Fruit fly (Drosophila melanogaster): ENCODE data around the gene CG32240.

The CG32240 gene

dm6 chr3L:4406653-4407257, 25.3 kb upstream of the CG32240 start, which contains the start of gene TP53INP (continued):
- TF ChIP-seq CG5180 (GFP tag; optimal IDR thresholded peaks at IDR 0.05) (peak; percentile 80), gce (GFP tag; IDR thresholded peaks at IDR 0.05) (no peak), kay (GFP tag; optimal IDR thresholded peaks at IDR 0.05) (peak; percentile 72), Dfd (GFP tag; optimal IDR thresholded peaks at IDR 0.05) (no peak), sug (tag; optimal IDR thresholded peaks at IDR 0.05) (peak; percentile 87), seq (GFP tag; IDR thresholded peaks at IDR 0.05) (peak; percentile 74; the same call in 1 of the 2 replicates), Fer2 (tag; optimal IDR thresholded peaks at IDR 0.05) (peak; percentile 59), PHDP (tag; optimal IDR thresholded peaks at IDR 0.05) (peak; percentile 88), CG2199 (GFP tag; IDR thresholded peaks at IDR 0.05) (0 out of 3 replicates have a peak, but pooled peaks have one; percentile 43), Hr51 (GFP tag; optimal IDR thresholded peaks at IDR 0.05) (peak; percentile 62 to 94), pan (optimal IDR thresholded peaks at IDR 0.05) (no peak), pan (GFP tag; optimal IDR thresholded peaks at IDR 0.05 in 1 of 2, IDR thresholded peaks at IDR 0.05 in 1 of 2) (no peak), CG8290 (GFP tag; optimal IDR thresholded peaks at IDR 0.05) (peak; percentile 65), CG8290 (tag; optimal IDR thresholded peaks at IDR 0.05) (peak; percentile 24 to 64), bigmax (GFP tag; optimal IDR thresholded peaks at IDR 0.05) (no peak), emc (GFP tag; optimal IDR thresholded peaks at IDR 0.05) (peak; percentile 30), CG2129 (GFP tag; IDR thresholded peaks at IDR 0.05; ENCODE audit: partially characterized antibody) (no peak), mam (GFP tag; optimal IDR thresholded peaks at IDR 0.05) (peak; percentile 50), her (GFP tag; optimal IDR thresholded peaks at IDR 0.05) (peak; percentile 74), CG31441 (GFP tag; IDR thresholded peaks at IDR 0.05) (peak; percentile 86), CG32532 (GFP tag; IDR thresholded peaks at IDR 0.05) (peak; percentile 74), eve (GFP tag; optimal IDR thresholded peaks at IDR 0.05) (peak in 1 of 2 experiments; percentile 88), nerfin-1 (tag; optimal IDR thresholded peaks at IDR 0.05) (peak; percentile 82), Tbp (GFP tag; optimal IDR thresholded peaks at IDR 0.05) (no peak)

- no peak for TF ChIP-seq org-1 (GFP tag; optimal IDR thresholded peaks at IDR 0.05)
- TF ChIP-seq tap (tag; optimal IDR thresholded peaks at IDR 0.05), result no peak
- TF ChIP-seq eve (GFP tag; optimal IDR thresholded peaks at IDR 0.05), result peak in 1 of 2 experiments; percentile 43
- no peak for TF ChIP-seq shn (GFP tag; optimal IDR thresholded peaks at IDR 0.05)
- no peak for TF ChIP-seq Ada2b (GFP tag; IDR thresholded peaks at IDR 0.05)
- TF ChIP-seq CG10267 (tag; optimal IDR thresholded peaks at IDR 0.05), result no peak
- no peak for TF ChIP-seq CG10654 (GFP tag; optimal IDR thresholded peaks at IDR 0.05)
- no peak for TF ChIP-seq Myb (GFP tag; optimal IDR thresholded peaks at IDR 0.05)
- no peak for TF ChIP-seq CG1832 (GFP tag; optimal IDR thresholded peaks at IDR 0.05)
- no peak for TF ChIP-seq tin (GFP tag; optimal IDR thresholded peaks at IDR 0.05)
- peak; percentile 61 for TF ChIP-seq CG16813 (GFP tag; IDR thresholded peaks at IDR 0.05; ENCODE audit: partially characterized antibody)
- no peak for TF ChIP-seq CG10321 (GFP tag; IDR thresholded peaks at IDR 0.05)
- peak; percentile 50; the same call in 1 of the 3 replicates for TF ChIP-seq Doc3 (GFP tag; IDR thresholded peaks at IDR 0.05; ENCODE audit: partially characterized antibody)
- TF ChIP-seq pho (GFP tag; optimal IDR thresholded peaks at IDR 0.05), result no peak
- TF ChIP-seq luna (GFP tag; optimal IDR thresholded peaks at IDR 0.05), result no peak
- TF ChIP-seq wdn (GFP tag; IDR thresholded peaks at IDR 0.05), result no peak
- TF ChIP-seq Doc2 (GFP tag; IDR thresholded peaks at IDR 0.05), result no peak
- no peak for TF ChIP-seq D19A (tag; optimal IDR thresholded peaks at IDR 0.05)
- no peak for TF ChIP-seq chinmo (GFP tag; IDR thresholded peaks at IDR 0.05; ENCODE audit: partially characterized antibody)
- no peak for TF ChIP-seq pfk (GFP tag; optimal IDR thresholded peaks at IDR 0.05)
- TF ChIP-seq Sox100B (GFP tag; optimal IDR thresholded peaks at IDR 0.05), result no peak
- no peak for TF ChIP-seq maf-S (GFP tag; optimal IDR thresholded peaks at IDR 0.05)
- TF ChIP-seq MBD-R2 (GFP tag; IDR thresholded peaks at IDR 0.05), result 0 out of 2 replicates have a peak, but pooled peaks have one; percentile 33
- no peak for TF ChIP-seq Sry-β (GFP tag; optimal IDR thresholded peaks at IDR 0.05)
- TF ChIP-seq CG15696 (tag; optimal IDR thresholded peaks at IDR 0.05), result no peak
- TF ChIP-seq CTCF (GFP tag; optimal IDR thresholded peaks at IDR 0.05), result no peak
- no peak for TF ChIP-seq yki (optimal IDR thresholded peaks at IDR 0.05)
- no peak for TF ChIP-seq CG6654 (GFP tag; optimal IDR thresholded peaks at IDR 0.05)
- no peak for TF ChIP-seq grau (tag; optimal IDR thresholded peaks at IDR 0.05)
Observed at dm6 chr3L:4405922-4406321, 24.5 kb upstream of the CG32240 start, which contains the start of gene CG15019. Gene CG15019 (minus strand): TSS chr3L:4406059.

Data from whole organism, embryonic.